Worm (Caenorhabditis elegans): Measurements from ENCODE around the gene C08B6.18.

- TF ChIP-seq snpc-4 (GFP tag; optimal IDR thresholded peaks at IDR 0.05), result no peak
- TF ChIP-seq snpc-4 (tag; optimal IDR thresholded peaks at IDR 0.05), result no peak
- TF ChIP-seq T07F8.4 (tag; optimal IDR thresholded peaks at IDR 0.05), result no peak
- no peak for TF ChIP-seq lin-35 (GFP tag; optimal IDR thresholded peaks at IDR 0.05)
- no peak for TF ChIP-seq pha-4 (tag; optimal IDR thresholded peaks at IDR 0.05)
- TF ChIP-seq tbx-9 (tag; optimal IDR thresholded peaks at IDR 0.05; ENCODE audit: borderline replicate concordance), result no peak
- TF ChIP-seq ceh-40 (GFP tag; IDR thresholded peaks at IDR 0.05), result no peak
- no peak for TF ChIP-seq somi-1 (GFP tag; optimal IDR thresholded peaks at IDR 0.05)
- TF ChIP-seq B0019.2 (GFP tag; conservative IDR thresholded peaks at IDR 0.05), result no peak
- no peak for TF ChIP-seq dpl-1 (GFP tag; optimal IDR thresholded peaks at IDR 0.05)
- TF ChIP-seq nfya-2 (GFP tag; IDR thresholded peaks at IDR 0.05), result no peak
- no peak for TF ChIP-seq attf-3 (GFP tag; conservative IDR thresholded peaks at IDR 0.05)
- no peak for TF ChIP-seq gei-17 (GFP tag; optimal IDR thresholded peaks at IDR 0.05)
Observed at ce11 chrV:10146787-10147186, 12.9 kb upstream of the C08B6.18 start.

Measured in whole organism, young adult.